Worm (Caenorhabditis elegans) whole organism, young adult: ENCODE data around the gene sma-4.

Source experiments
- B0019.2 ChIP-seq: fragments of 200-800 bp; sonication (Bioruptor generic); conservative IDR thresholded peaks from 2 replicates; pipeline ENCODE4 v1.3.6; 2022; ENCODE audit warnings: missing genetic modification reagents, missing genetic modification characterization, missing compliant biosample characterization
- F10E7.11 ChIP-seq: sonication (generic microtip); optimal IDR thresholded peaks from 2 replicates; lab custom pipeline; 2017; ENCODE audit warnings: mild to moderate bottlenecking, missing genetic modification characterization, moderate library complexity, missing compliant biosample characterization
- F22D6.2 ChIP-seq: sonication (generic microtip); optimal IDR thresholded peaks from 2 replicates; lab custom pipeline; 2016; ENCODE audit warnings: mild to moderate bottlenecking, missing genetic modification characterization, missing compliant biosample characterization
- F39B2.1 ChIP-seq: fragments of 200-800 bp; sonication (Bioruptor generic); IDR thresholded peaks from 2 replicates; pipeline ENCODE4 v1.3.6; 2022; ENCODE audit warnings: missing genetic modification reagents, missing genetic modification characterization, missing compliant biosample characterization
- F49E8.2 ChIP-seq: sonication (generic microtip); optimal IDR thresholded peaks from 3 replicates; lab custom pipeline; 2017; ENCODE audit warnings: missing genetic modification characterization, mild to moderate bottlenecking, missing compliant biosample characterization, antibody characterized with exemption, moderate library complexity; ENCODE audit not compliant: insufficient read depth
- F52B5.7 ChIP-seq: sonication (generic microtip); optimal IDR thresholded peaks from 2 replicates; lab custom pipeline; 2016; ENCODE audit warnings: mild to moderate bottlenecking, missing genetic modification characterization, missing compliant biosample characterization
- F55B11.4 ChIP-seq: sonication (generic microtip); optimal IDR thresholded peaks from 2 replicates; lab custom pipeline; 2016; ENCODE audit warnings: missing compliant biosample characterization, missing genetic modification characterization, borderline replicate concordance; ENCODE audit not compliant: insufficient read depth
- F57C9.4 ChIP-seq: sonication (generic microtip); optimal IDR thresholded peaks from 2 replicates; lab custom pipeline; 2017; ENCODE audit warnings: mild to moderate bottlenecking, missing genetic modification characterization, missing compliant biosample characterization
- K12H6.12 ChIP-seq: fragments of 200-800 bp; sonication (Bioruptor generic); optimal IDR thresholded peaks from 2 replicates; lab custom pipeline; 2018; ENCODE audit warnings: mild to moderate bottlenecking, missing genetic modification characterization, missing compliant biosample characterization
- T26A5.8 ChIP-seq: sonication (generic microtip); optimal IDR thresholded peaks from 2 replicates; lab custom pipeline; 2016; ENCODE audit warnings: missing genetic modification characterization, missing compliant biosample characterization
- Y53F4B.3 ChIP-seq: fragments of 200-800 bp; sonication (Bioruptor generic); IDR thresholded peaks from 2 replicates; pipeline ENCODE4 v1.3.6; 2022; ENCODE audit warnings: missing genetic modification reagents, missing genetic modification characterization, missing compliant biosample characterization
- Y79H2A.3 ChIP-seq: fragments of 200-800 bp; sonication (Bioruptor generic); conservative IDR thresholded peaks from 2 replicates; pipeline ENCODE4 v1.3.6; 2022; ENCODE audit warnings: missing genetic modification reagents, missing genetic modification characterization, missing compliant biosample characterization
- ZK185.1 ChIP-seq: sonication (generic microtip); optimal IDR thresholded peaks from 2 replicates; lab custom pipeline; 2016; ENCODE audit warnings: mild to moderate bottlenecking, missing genetic modification characterization, missing compliant biosample characterization; ENCODE audit not compliant: poor library complexity, severe bottlenecking
- bed-1 ChIP-seq: fragments of 200-800 bp; sonication (Bioruptor generic); IDR thresholded peaks from 2 replicates; pipeline ENCODE4 v1.3.6; 2022; ENCODE audit warnings: missing genetic modification reagents, missing genetic modification characterization, missing compliant biosample characterization
- ccch-3 ChIP-seq: fragments of 200-800 bp; sonication (Bioruptor generic); optimal IDR thresholded peaks from 2 replicates; lab custom pipeline; 2018; ENCODE audit warnings: mild to moderate bottlenecking, missing genetic modification characterization, missing compliant biosample characterization
- cebp-2 ChIP-seq: fragments of 200-800 bp; sonication (Bioruptor generic); IDR thresholded peaks from 2 replicates; pipeline ENCODE4 v1.3.6; 2022; ENCODE audit warnings: missing genetic modification characterization, missing compliant biosample characterization
- ceh-100 ChIP-seq: fragments of 200-800 bp; sonication (Bioruptor generic); IDR thresholded peaks from 2 replicates; pipeline ENCODE4 v1.3.6; 2022; ENCODE audit warnings: missing genetic modification reagents, missing genetic modification characterization, missing compliant biosample characterization
- ceh-91 ChIP-seq: fragments of 200-800 bp; sonication (Bioruptor generic); IDR thresholded peaks from 2 replicates; pipeline ENCODE4 v1.3.6; 2022; ENCODE audit warnings: missing genetic modification reagents, missing genetic modification characterization, missing compliant biosample characterization
- chd-7 ChIP-seq: sonication (generic microtip); optimal IDR thresholded peaks from 2 replicates; lab custom pipeline; 2016; ENCODE audit warnings: mild to moderate bottlenecking, missing genetic modification characterization, moderate library complexity, missing compliant biosample characterization
- dpff-1 ChIP-seq: sonication (generic microtip); optimal IDR thresholded peaks from 2 replicates; lab custom pipeline; 2017; ENCODE audit warnings: mild to moderate bottlenecking, missing genetic modification characterization, missing compliant biosample characterization
- ets-4 ChIP-seq: fragments of 200-800 bp; sonication (Bioruptor generic); optimal IDR thresholded peaks from 2 replicates; lab custom pipeline; 2018; ENCODE audit warnings: mild to moderate bottlenecking, missing genetic modification characterization, missing compliant biosample characterization
- fkh-3 ChIP-seq: sonication (generic microtip); optimal IDR thresholded peaks from 2 replicates; lab custom pipeline; 2016; ENCODE audit warnings: mild to moderate bottlenecking, missing genetic modification characterization, missing compliant biosample characterization
- gei-17 ChIP-seq: fragments of 200-800 bp; sonication (Bioruptor generic); optimal IDR thresholded peaks from 2 replicates; lab custom pipeline; 2018; ENCODE audit warnings: mild to moderate bottlenecking, missing genetic modification characterization, missing compliant biosample characterization
- him-1 ChIP-seq: sonication (generic microtip); optimal IDR thresholded peaks from 2 replicates; lab custom pipeline; 2016; ENCODE audit warnings: missing genotype, missing genetic modification reagents, missing genetic modification characterization, missing compliant biosample characterization
- hlh-12 ChIP-seq: sonication (generic microtip); optimal IDR thresholded peaks from 2 replicates; lab custom pipeline; 2016; ENCODE audit warnings: missing genetic modification characterization, missing compliant biosample characterization
- hlh-26 ChIP-seq: fragments of 200-800 bp; sonication (Bioruptor generic); conservative IDR thresholded peaks from 2 replicates; pipeline ENCODE4 v1.3.6; 2022; ENCODE audit warnings: missing genetic modification reagents, missing genetic modification characterization, missing compliant biosample characterization
- hrde-1 ChIP-seq: sonication (generic microtip); optimal IDR thresholded peaks from 2 replicates; lab custom pipeline; 2016; ENCODE audit warnings: missing genetic modification characterization, mild to moderate bottlenecking, missing compliant biosample characterization, moderate library complexity, missing genotype, missing genetic modification reagents, borderline replicate concordance
- hsf-1 ChIP-seq: fragments of 200-800 bp; sonication (Bioruptor generic); IDR thresholded peaks from 2 replicates; pipeline ENCODE4 v1.3.6; 2022; ENCODE audit warnings: missing genetic modification reagents, missing genetic modification characterization, missing compliant biosample characterization
- lag-1 ChIP-seq: fragments of 200-800 bp; sonication (Bioruptor generic); IDR thresholded peaks from 2 replicates; pipeline ENCODE4 v1.3.6; 2022; ENCODE audit warnings: missing genetic modification reagents, missing genetic modification characterization, missing compliant biosample characterization
- let-607 ChIP-seq, 2 experiments: fragments of 200-800 bp in 1 of 2; sonication (Bioruptor generic) in 1 of 2; sonication (generic microtip) in 1 of 2; optimal IDR thresholded peaks; 2 replicates each; lab custom pipeline; 2016 to 2018; ENCODE audit warnings: mild to moderate bottlenecking in 2 of 2, missing compliant biosample characterization in 2 of 2, missing genetic modification characterization in 2 of 2, moderate library complexity in 2 of 2, missing genotype in 1 of 2
- lin-26 ChIP-seq: fragments of 200-800 bp; sonication (Bioruptor generic); IDR thresholded peaks from 2 replicates; pipeline ENCODE4 v1.3.6; 2022; ENCODE audit warnings: missing genetic modification reagents, missing genetic modification characterization, missing compliant biosample characterization
- lsy-27 ChIP-seq: sonication (generic microtip); optimal IDR thresholded peaks from 2 replicates; lab custom pipeline; 2017; ENCODE audit warnings: missing genetic modification characterization, mild to moderate bottlenecking, missing compliant biosample characterization, antibody characterized with exemption, missing genotype, borderline replicate concordance; ENCODE audit not compliant: insufficient read depth
- madf-6 ChIP-seq: fragments of 200-800 bp; sonication (Bioruptor generic); IDR thresholded peaks from 2 replicates; pipeline ENCODE4 v1.3.6; 2022; ENCODE audit warnings: missing genetic modification reagents, missing genetic modification characterization, missing compliant biosample characterization
- mes-4 ChIP-seq: sonication (generic microtip); optimal IDR thresholded peaks from 2 replicates; lab custom pipeline; 2016; ENCODE audit warnings: missing genotype, missing genetic modification characterization, missing compliant biosample characterization
- nhr-80 ChIP-seq: sonication (generic microtip); optimal IDR thresholded peaks from 2 replicates; lab custom pipeline; 2016; ENCODE audit warnings: missing genetic modification characterization, missing compliant biosample characterization
- nhr-90 ChIP-seq: sonication (generic microtip); optimal IDR thresholded peaks from 2 replicates; lab custom pipeline; 2016; ENCODE audit warnings: missing genotype, mild to moderate bottlenecking, missing genetic modification characterization, missing compliant biosample characterization
- pbrm-1 ChIP-seq: fragments of 200-800 bp; sonication (Bioruptor generic); IDR thresholded peaks from 2 replicates; pipeline ENCODE4 v1.3.6; 2022; ENCODE audit warnings: missing genetic modification reagents, missing genetic modification characterization, missing compliant biosample characterization
- snpc-1.1 ChIP-seq: sonication (generic microtip); optimal IDR thresholded peaks from 2 replicates; lab custom pipeline; 2017; ENCODE audit warnings: missing genetic modification characterization, mild to moderate bottlenecking, missing compliant biosample characterization, antibody characterized with exemption, moderate library complexity, missing genotype, missing genetic modification reagents; ENCODE audit not compliant: insufficient read depth
- snpc-3.4 ChIP-seq: sonication (generic microtip); optimal IDR thresholded peaks from 2 replicates; lab custom pipeline; 2017; ENCODE audit warnings: missing genetic modification characterization, mild to moderate bottlenecking, missing compliant biosample characterization, antibody characterized with exemption, moderate library complexity, missing genotype, missing genetic modification reagents
- sptf-2 ChIP-seq: fragments of 200-800 bp; sonication (Bioruptor generic); optimal IDR thresholded peaks from 2 replicates; lab custom pipeline; 2018; ENCODE audit warnings: mild to moderate bottlenecking, missing genetic modification characterization, missing compliant biosample characterization
- tbp1 ChIP-seq: fragments of 200-800 bp; sonication (Bioruptor generic); optimal IDR thresholded peaks from 2 replicates; lab custom pipeline; 2018; ENCODE audit warnings: mild to moderate bottlenecking, missing genetic modification characterization, missing compliant biosample characterization
- tbx-9 ChIP-seq: sonication (generic microtip); optimal IDR thresholded peaks from 2 replicates; lab custom pipeline; 2016; ENCODE audit warnings: borderline replicate concordance, missing genetic modification characterization, inconsistent platforms, missing compliant biosample characterization
- tlf-1 ChIP-seq: fragments of 200-800 bp; sonication (Bioruptor generic); optimal IDR thresholded peaks from 2 replicates; lab custom pipeline; 2018; ENCODE audit warnings: mild to moderate bottlenecking, missing genetic modification characterization, missing compliant biosample characterization
- unc-62 ChIP-seq: fragments of 150-350 bp; optimal IDR thresholded peaks from 2 replicates; lab custom pipeline; 2014; ENCODE audit warnings: missing biosample characterization, missing genetic modification reagents, missing genetic modification characterization
- xnd-1 ChIP-seq: sonication (generic microtip); optimal IDR thresholded peaks from 2 replicates; lab custom pipeline; 2016; ENCODE audit warnings: missing genotype, missing genetic modification reagents, missing genetic modification characterization, missing compliant biosample characterization
- zim-3 ChIP-seq: sonication (generic microtip); optimal IDR thresholded peaks from 2 replicates; lab custom pipeline; 2017; ENCODE audit warnings: mild to moderate bottlenecking, missing genetic modification characterization, moderate library complexity, missing compliant biosample characterization
- ztf-25 ChIP-seq: fragments of 200-800 bp; sonication (Bioruptor generic); IDR thresholded peaks from 2 replicates; pipeline ENCODE4 v1.3.6; 2022; ENCODE audit warnings: missing genetic modification reagents, missing genetic modification characterization, missing compliant biosample characterization
- ztf-6 ChIP-seq: fragments of 200-800 bp; sonication (Bioruptor generic); IDR thresholded peaks from 2 replicates; pipeline ENCODE4 v1.3.6; 2022; ENCODE audit warnings: missing genetic modification reagents, missing genetic modification characterization, missing compliant biosample characterization

sma-4 gene

ce11 chrIII:5769726-5770235 is 46.3 kb upstream of the sma-4 start, which contains the start of gene cutl-23 (continued):
- TF ChIP-seq tbx-9 (tag; lab: Kevin White, UChicago) (no peak), hsf-1 (GFP tag; lab: Robert Waterston, UW) (no peak), ccch-3 (GFP tag; lab: Kevin White, UChicago) (no peak), ceh-91 (GFP tag; lab: Robert Waterston, UW) (no peak), hrde-1 (tag; lab: Kevin White, UChicago) (peak; percentile 42), F39B2.1 (GFP tag; lab: Robert Waterston, UW) (0 out of 2 replicates have a peak, but pooled peaks have one; percentile 39), K12H6.12 (no peak), unc-62 (no peak), snpc-3.4 (tag; lab: Kevin White, UChicago) (peak; percentile 66), bed-1 (GFP tag; lab: Robert Waterston, UW) (no peak), ztf-6 (GFP tag; lab: Robert Waterston, UW) (no peak), chd-7 (tag; lab: Kevin White, UChicago) (no peak), ceh-100 (no peak), B0019.2 (no peak), F55B11.4 (no peak), xnd-1 (tag; lab: Kevin White, UChicago) (no peak), ztf-25 (peak; percentile 70; the same call in 1 of the 2 replicates), gei-17 (GFP tag; lab: Kevin White, UChicago) (no peak), hlh-12 (tag; lab: Kevin White, UChicago) (peak; percentile 26), snpc-1.1 (tag; lab: Kevin White, UChicago) (no peak), F49E8.2 (tag; lab: Kevin White, UChicago) (no peak), him-1 (tag; lab: Kevin White, UChicago) (peak; percentile 94), cebp-2 (no peak), Y79H2A.3 (no peak), ets-4 (GFP tag; lab: Kevin White, UChicago) (no peak), nhr-90 (peak; percentile 73), let-607 (tag; optimal IDR thresholded peaks at IDR 0.05; lab: Kevin White, UChicago) (peak in 1 of 2 experiments; percentile 3), sptf-2 (GFP tag; lab: Kevin White, UChicago) (no peak), pbrm-1 (GFP tag; lab: Robert Waterston, UW) (peak; percentile 59; the same call in 1 of the 2 replicates), ZK185.1 (tag; lab: Kevin White, UChicago) (peak; percentile 64), hlh-26 (GFP tag; lab: Robert Waterston, UW) (no peak), tlf-1 (no peak), zim-3 (tag; lab: Kevin White, UChicago) (peak; percentile 26), F57C9.4 (tag; lab: Kevin White, UChicago) (no peak), lsy-27 (tag; lab: Kevin White, UChicago) (no peak), tbp1 (GFP tag; lab: Kevin White, UChicago) (peak; percentile 94), mes-4 (tag; lab: Kevin White, UChicago) (peak; percentile 1), nhr-80 (tag; lab: Kevin White, UChicago) (no peak), Y53F4B.3 (GFP tag; lab: Robert Waterston, UW) (no peak), lag-1 (GFP tag; lab: Robert Waterston, UW) (no peak), F10E7.11 (tag; lab: Kevin White, UChicago) (no peak), F22D6.2 (tag; lab: Kevin White, UChicago) (no peak), F52B5.7 (no peak), fkh-3 (tag; lab: Kevin White, UChicago) (no peak), lin-26 (peak; percentile 90), madf-6 (GFP tag; lab: Robert Waterston, UW) (0 out of 2 replicates have a peak, but pooled peaks have one; percentile 27), T26A5.8 (tag; lab: Kevin White, UChicago) (no peak), dpff-1 (tag; lab: Kevin White, UChicago) (no peak)
